Worm (Caenorhabditis elegans) whole organism, L4 larva: Measurements from ENCODE around the gene slc-5A12.

ENCODE experiments used
- F10B5.3 ChIP-seq: sonication (generic microtip); optimal IDR thresholded peaks from 2 replicates; lab custom pipeline; 2016; ENCODE audit warnings: mild to moderate bottlenecking, missing genetic modification characterization, missing compliant biosample characterization
- F49E8.2 ChIP-seq: sonication (generic microtip); optimal IDR thresholded peaks from 2 replicates; lab custom pipeline; 2016; ENCODE audit warnings: missing compliant biosample characterization, mild to moderate bottlenecking, missing genetic modification characterization, borderline replicate concordance
- R02D3.7 ChIP-seq: fragments of 150-350 bp; sonication (generic microtip); optimal IDR thresholded peaks from 3 replicates; lab custom pipeline; 2014; ENCODE audit warnings: missing biosample characterization, missing genetic modification characterization
- T26A8.4 ChIP-seq: fragments of 200-800 bp; sonication (Bioruptor generic); IDR thresholded peaks from 2 replicates; pipeline ENCODE4 v1.3.6; 2022; ENCODE audit warnings: missing genetic modification characterization, missing compliant biosample characterization
- Y5F2A.4 ChIP-seq: fragments of 200-800 bp; sonication (Bioruptor generic); optimal IDR thresholded peaks from 2 replicates; lab custom pipeline; 2018; ENCODE audit warnings: mild to moderate bottlenecking, missing genetic modification characterization, missing compliant biosample characterization
- ZK337.2 ChIP-seq: fragments of 200-800 bp; sonication (Bioruptor generic); IDR thresholded peaks from 2 replicates; pipeline ENCODE4 v1.3.6; 2022; ENCODE audit warnings: missing genetic modification reagents, missing genetic modification characterization, missing compliant biosample characterization
- aha-1 ChIP-seq: fragments of 150-350 bp; peaks from one replicate; lab custom pipeline; 2014; ENCODE audit warnings: missing biosample characterization, missing genetic modification characterization
- attf-4 ChIP-seq: sonication (generic microtip); optimal IDR thresholded peaks from 3 replicates; lab custom pipeline; 2017; ENCODE audit warnings: missing biosample characterization, missing genetic modification characterization
- ceh-28 ChIP-seq: fragments of 150-350 bp; optimal IDR thresholded peaks from 2 replicates; lab custom pipeline; 2014; ENCODE audit warnings: missing biosample characterization, missing genetic modification reagents, missing genetic modification characterization
- ceh-44 ChIP-seq: fragments of 200-800 bp; sonication (Bioruptor generic); IDR thresholded peaks from 2 replicates; pipeline ENCODE4 v1.3.6; 2022; ENCODE audit warnings: missing genetic modification reagents, missing genetic modification characterization, missing compliant biosample characterization
- ces-1 ChIP-seq: fragments of 150-350 bp; sonication (generic microtip); optimal IDR thresholded peaks from 4 replicates; lab custom pipeline; 2014; ENCODE audit warnings: missing biosample characterization, missing genetic modification reagents, missing genetic modification characterization
- daf-12 ChIP-seq: fragments of 150-350 bp; optimal IDR thresholded peaks from 2 replicates; lab custom pipeline; 2014; ENCODE audit warnings: missing biosample characterization, missing genetic modification reagents, missing genetic modification characterization
- daf-16 ChIP-seq, 3 experiments: sonication (generic microtip); optimal IDR thresholded peaks; 2 replicates each; lab custom pipeline; 2016 to 2017; ENCODE audit warnings: missing genetic modification characterization in 3 of 3, missing genetic modification reagents in 3 of 3, mild to moderate bottlenecking in 2 of 3, missing compliant biosample characterization in 2 of 3, missing biosample characterization in 1 of 3, moderate library complexity in 1 of 3
- dmd-6 ChIP-seq: fragments of 200-800 bp; sonication (Bioruptor generic); IDR thresholded peaks from 2 replicates; pipeline ENCODE4 v1.3.6; 2022; ENCODE audit warnings: missing genetic modification reagents, missing genetic modification characterization, missing compliant biosample characterization
- dpl-1 ChIP-seq: fragments of 150-350 bp; optimal IDR thresholded peaks from 2 replicates; lab custom pipeline; 2014; ENCODE audit warnings: missing biosample characterization, missing genetic modification reagents, missing genetic modification characterization
- dve-1 ChIP-seq: sonication (generic microtip); optimal IDR thresholded peaks from 2 replicates; lab custom pipeline; 2017; ENCODE audit warnings: antibody characterized with exemption, mild to moderate bottlenecking, missing genetic modification characterization, missing compliant biosample characterization; ENCODE audit not compliant: insufficient read depth
- egl-27 ChIP-seq: sonication (generic microtip); optimal IDR thresholded peaks from 3 replicates; lab custom pipeline; 2017; ENCODE audit warnings: missing biosample characterization, missing genetic modification reagents, missing genetic modification characterization
- egl-43 ChIP-seq: fragments of 200-800 bp; sonication (Bioruptor generic); IDR thresholded peaks from 2 replicates; pipeline ENCODE4 v1.3.6; 2022; ENCODE audit warnings: missing genetic modification reagents, missing genetic modification characterization, missing compliant biosample characterization
- gei-8 ChIP-seq: fragments of 200-800 bp; sonication (Bioruptor generic); optimal IDR thresholded peaks from 2 replicates; lab custom pipeline; 2018; ENCODE audit warnings: mild to moderate bottlenecking, missing genetic modification characterization, missing compliant biosample characterization
- hlh-11 ChIP-seq: fragments of 200-800 bp; sonication (Bioruptor generic); optimal IDR thresholded peaks from 2 replicates; lab custom pipeline; 2018; ENCODE audit warnings: mild to moderate bottlenecking, missing genetic modification characterization, missing compliant biosample characterization
- hlh-30 ChIP-seq: sonication (generic microtip); optimal IDR thresholded peaks from 2 replicates; lab custom pipeline; 2017; ENCODE audit warnings: antibody characterized with exemption, mild to moderate bottlenecking, missing genetic modification characterization, missing compliant biosample characterization; ENCODE audit not compliant: insufficient read depth
- hmg-1.1 ChIP-seq: fragments of 200-800 bp; sonication (Bioruptor generic); IDR thresholded peaks from 2 replicates; pipeline ENCODE4 v1.3.6; 2022; ENCODE audit warnings: missing genetic modification reagents, missing genetic modification characterization, missing compliant biosample characterization
- jun-1 ChIP-seq: fragments of 150-350 bp; optimal IDR thresholded peaks from 2 replicates; lab custom pipeline; 2014; ENCODE audit warnings: missing biosample characterization, missing genetic modification reagents, missing genetic modification characterization
- lim-7 ChIP-seq: fragments of 200-800 bp; sonication (Bioruptor generic); IDR thresholded peaks from 2 replicates; pipeline ENCODE4 v1.3.6; 2022; ENCODE audit warnings: missing genetic modification characterization, missing compliant biosample characterization
- lin-29 ChIP-seq: fragments of 200-800 bp; sonication (Bioruptor generic); IDR thresholded peaks from 2 replicates; pipeline ENCODE4 v1.3.6; 2022; ENCODE audit warnings: missing genetic modification reagents, missing genetic modification characterization, missing compliant biosample characterization
- lin-38 ChIP-seq: fragments of 200-800 bp; sonication (Bioruptor generic); IDR thresholded peaks from 2 replicates; pipeline ENCODE4 v1.3.6; 2022; ENCODE audit warnings: missing genetic modification reagents, missing genetic modification characterization, missing compliant biosample characterization
- lsy-2 ChIP-seq, 2 experiments: fragments of 150-350 bp in 1 of 2; sonication (generic microtip) in 1 of 2; optimal IDR thresholded peaks; 2 replicates each; lab custom pipeline; 2014 to 2017; ENCODE audit warnings: missing biosample characterization in 2 of 2, missing genetic modification characterization in 2 of 2
- madf-5 ChIP-seq, 2 experiments: fragments of 200-800 bp; sonication (Bioruptor generic); IDR thresholded peaks; 2 replicates each; pipeline ENCODE4 v1.3.6; 2022; ENCODE audit warnings: missing compliant biosample characterization in 2 of 2, missing genetic modification characterization in 2 of 2
- mdl-1 ChIP-seq, 2 experiments: fragments of 150-350 bp in 1 of 2; sonication (generic microtip) in 1 of 2; optimal IDR thresholded peaks; 2 replicates each; lab custom pipeline; 2014 to 2017; ENCODE audit warnings: missing biosample characterization in 2 of 2, missing genetic modification characterization in 2 of 2
- mdt-29 ChIP-seq: fragments of 200-800 bp; sonication (Bioruptor generic); IDR thresholded peaks from 2 replicates; pipeline ENCODE4 v1.3.6; 2022; ENCODE audit warnings: missing genetic modification reagents, missing genetic modification characterization, missing compliant biosample characterization
- mep-1 ChIP-seq: fragments of 150-350 bp; sonication (generic microtip); optimal IDR thresholded peaks from 3 replicates; lab custom pipeline; 2014; ENCODE audit warnings: missing biosample characterization, missing genetic modification characterization
- mes-2 ChIP-seq: sonication (generic microtip); optimal IDR thresholded peaks from 2 replicates; lab custom pipeline; 2016; ENCODE audit warnings: missing genotype, mild to moderate bottlenecking, missing genetic modification characterization, missing compliant biosample characterization; ENCODE audit not compliant: poor library complexity, severe bottlenecking
- nhr-102 ChIP-seq: sonication (generic microtip); optimal IDR thresholded peaks from 2 replicates; lab custom pipeline; 2016; ENCODE audit warnings: mild to moderate bottlenecking, missing genetic modification characterization, moderate library complexity, missing compliant biosample characterization
- nhr-237 ChIP-seq: sonication (generic microtip); optimal IDR thresholded peaks from 2 replicates; lab custom pipeline; 2017; ENCODE audit warnings: missing biosample characterization, missing genetic modification characterization
- nhr-28 ChIP-seq: fragments of 150-350 bp; optimal IDR thresholded peaks from 2 replicates; lab custom pipeline; 2014; ENCODE audit warnings: missing biosample characterization, missing genetic modification characterization
- nhr-41 ChIP-seq: fragments of 200-800 bp; sonication (Bioruptor generic); IDR thresholded peaks from 2 replicates; pipeline ENCODE4 v1.3.6; 2022; ENCODE audit warnings: missing genetic modification reagents, missing genetic modification characterization, missing compliant biosample characterization
- nhr-42 ChIP-seq: fragments of 200-800 bp; sonication (Bioruptor generic); IDR thresholded peaks from 2 replicates; pipeline ENCODE4 v1.3.6; 2022; ENCODE audit warnings: missing genetic modification characterization, missing compliant biosample characterization
- nhr-48 ChIP-seq: sonication (generic microtip); optimal IDR thresholded peaks from 2 replicates; lab custom pipeline; 2016; ENCODE audit warnings: mild to moderate bottlenecking, missing genetic modification characterization, missing compliant biosample characterization
- nhr-76 ChIP-seq: fragments of 150-350 bp; optimal IDR thresholded peaks from 2 replicates; lab custom pipeline; 2014; ENCODE audit warnings: missing biosample characterization, missing genetic modification characterization
- nhr-77 ChIP-seq: fragments of 150-350 bp; optimal IDR thresholded peaks from 2 replicates; lab custom pipeline; 2014; ENCODE audit warnings: missing biosample characterization, missing genetic modification characterization
- php-3 ChIP-seq: fragments of 200-800 bp; sonication (Bioruptor generic); IDR thresholded peaks from 2 replicates; pipeline ENCODE4 v1.3.6; 2022; ENCODE audit warnings: missing genetic modification reagents, missing genetic modification characterization, missing compliant biosample characterization
- snpc-1.2 ChIP-seq: fragments of 200-800 bp; sonication (Bioruptor generic); IDR thresholded peaks from 2 replicates; pipeline ENCODE4 v1.3.6; 2022; ENCODE audit warnings: missing genetic modification reagents, missing genetic modification characterization, missing compliant biosample characterization
- unc-130 ChIP-seq: sonication (generic microtip); optimal IDR thresholded peaks from 2 replicates; lab custom pipeline; 2016; ENCODE audit warnings: missing genetic modification reagents, missing genetic modification characterization, missing compliant biosample characterization
- unc-62 ChIP-seq, 3 experiments: fragments of 150-350 bp in 1 of 3; sonication (generic microtip); optimal IDR thresholded peaks in 2 of 3; peaks in 1 of 3; 1 replicate in 1 of 3; 2 replicates in 2 of 3; lab custom pipeline; 2014 to 2017; ENCODE audit warnings: missing biosample characterization in 3 of 3, missing genetic modification characterization in 3 of 3, missing genetic modification reagents in 3 of 3, missing genotype in 1 of 3
- zag-1 ChIP-seq: fragments of 150-350 bp; optimal IDR thresholded peaks from 2 replicates; lab custom pipeline; 2014; ENCODE audit warnings: missing biosample characterization, missing genetic modification characterization

The slc-5A12 gene

DNA sequence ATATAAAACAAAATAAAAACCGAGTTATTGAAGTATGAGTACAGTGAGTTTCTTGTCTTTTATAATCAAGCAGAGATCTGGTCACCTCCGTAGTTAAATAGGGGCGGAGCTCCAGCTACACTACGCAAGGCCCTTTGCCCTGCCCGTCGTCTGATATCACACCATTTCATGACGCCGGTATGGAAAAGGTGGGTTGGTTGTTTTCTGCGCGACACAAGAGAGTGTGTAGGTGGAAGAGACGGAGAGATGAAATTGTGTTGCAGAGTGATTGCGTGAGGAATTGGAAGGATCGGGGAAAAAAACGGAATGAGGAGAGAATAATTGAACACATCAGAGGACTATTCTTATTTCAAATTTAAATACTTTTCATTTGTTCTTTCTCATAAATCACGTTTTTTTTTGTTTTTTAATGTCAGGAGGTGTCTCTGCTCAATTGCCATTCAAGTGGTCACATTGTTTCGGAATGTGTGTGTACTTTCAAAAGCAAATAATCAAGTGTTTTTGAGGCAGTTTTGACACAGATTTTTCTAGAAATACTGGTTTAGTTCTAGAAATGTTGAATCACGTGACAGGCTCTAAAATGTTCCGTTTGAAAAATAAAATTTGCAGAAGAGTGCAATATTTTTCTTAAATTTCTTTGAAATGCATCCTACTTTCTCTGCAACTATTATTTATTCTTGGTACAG, 21.3 kb upstream of the slc-5A12 start, which contains the start of gene ZK822.9 (continued):
- TF ChIP-seq egl-43 = no peak

DNA sequence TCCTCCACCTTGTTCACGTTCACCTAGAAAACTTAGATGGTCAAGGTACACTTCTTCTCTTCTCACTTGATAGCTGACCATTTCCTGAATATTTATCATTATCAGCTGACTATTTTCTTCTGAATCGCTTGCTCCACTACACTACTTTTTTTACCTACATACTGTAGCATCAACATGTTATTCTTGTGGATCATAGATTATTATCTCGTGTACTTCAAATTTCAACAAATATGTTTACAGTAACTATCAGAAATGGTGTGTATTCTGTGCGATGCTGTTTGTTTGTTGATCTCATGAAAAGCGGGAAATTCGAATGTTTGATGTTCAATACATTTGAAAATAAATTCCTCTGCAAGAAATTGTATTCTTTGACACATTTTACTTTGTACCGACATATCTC, 20.3 kb upstream of the slc-5A12 start, which contains the start of gene ZK822.10:
Gene ZK822.10 (plus strand): TSS at position 231 of the 400 bp plus-strand sequence.
- no peak for TF ChIP-seq lin-38 (GFP tag; lab: Robert Waterston, UW)
- no peak for TF ChIP-seq ceh-44 (GFP tag; lab: Robert Waterston, UW)
- no peak for TF ChIP-seq lin-29 (GFP tag; lab: Robert Waterston, UW)
- TF ChIP-seq dpl-1 (GFP tag; lab: Kevin White, UChicago) = peak; percentile 7
- TF ChIP-seq jun-1 (tag; lab: Kevin White, UChicago) = no peak
- TF ChIP-seq nhr-77 (tag; lab: Kevin White, UChicago) = peak; percentile 51
- TF ChIP-seq ceh-28 = no peak
- peak; percentile 71 for TF ChIP-seq hlh-11
- TF ChIP-seq hlh-30 = peak; percentile 44
- TF ChIP-seq ces-1 = no peak
- TF ChIP-seq mdl-1 (tag; optimal IDR thresholded peaks at IDR 0.05; lab: Kevin White, UChicago) = peak in 1 of 2 experiments; percentile 1
- no peak for TF ChIP-seq nhr-41 (GFP tag; lab: Robert Waterston, UW)
- TF ChIP-seq aha-1 = peak; percentile 65
- TF ChIP-seq lsy-2 (tag; optimal IDR thresholded peaks at IDR 0.05; lab: Kevin White, UChicago) = peak in 1 of 2 experiments; percentile 2
- TF ChIP-seq F10B5.3 = no peak
- TF ChIP-seq madf-5 (GFP tag; IDR thresholded peaks at IDR 0.05; lab: Robert Waterston, UW) = no peak
- peak; percentile 65 for TF ChIP-seq mdt-29
- no peak for TF ChIP-seq nhr-237 (tag; lab: Kevin White, UChicago)
- TF ChIP-seq R02D3.7 (tag; lab: Kevin White, UChicago) = no peak
- no peak for TF ChIP-seq daf-12 (tag; lab: Kevin White, UChicago)
- TF ChIP-seq nhr-28 (tag; lab: Kevin White, UChicago) = peak; percentile 86
- TF ChIP-seq nhr-42 (GFP tag; lab: Robert Waterston, UW) = no peak
- TF ChIP-seq mes-2 = no peak
- TF ChIP-seq snpc-1.2 (GFP tag; lab: Robert Waterston, UW) = no peak
- peak; percentile 19 for TF ChIP-seq mep-1 (tag; lab: Kevin White, UChicago)
- peak; percentile 39 for TF ChIP-seq nhr-102 (tag; lab: Kevin White, UChicago)
- no peak for TF ChIP-seq T26A8.4 (GFP tag; lab: Robert Waterston, UW)
- TF ChIP-seq ZK337.2 (GFP tag; lab: Robert Waterston, UW) = no peak
- TF ChIP-seq daf-16 (GFP tag; optimal IDR thresholded peaks at IDR 0.05; lab: Kevin White, UChicago) = no peak
- peak; percentile 100 for TF ChIP-seq daf-16 (tag; optimal IDR thresholded peaks at IDR 0.05; lab: Kevin White, UChicago)
- TF ChIP-seq dve-1 (tag; lab: Kevin White, UChicago) = peak; percentile 77
- no peak for TF ChIP-seq unc-62 (GFP tag; optimal IDR thresholded peaks at IDR 0.05 in 1 of 2; lab: Kevin White, UChicago)
- TF ChIP-seq unc-62 (tag; optimal IDR thresholded peaks at IDR 0.05; lab: Kevin White, UChicago) = no peak
- TF ChIP-seq zag-1 = no peak
- TF ChIP-seq dmd-6 (GFP tag; lab: Robert Waterston, UW) = peak; percentile 72
- no peak for TF ChIP-seq F49E8.2 (tag; lab: Kevin White, UChicago)
- no peak for TF ChIP-seq Y5F2A.4 (GFP tag; lab: Kevin White, UChicago)

DNA sequence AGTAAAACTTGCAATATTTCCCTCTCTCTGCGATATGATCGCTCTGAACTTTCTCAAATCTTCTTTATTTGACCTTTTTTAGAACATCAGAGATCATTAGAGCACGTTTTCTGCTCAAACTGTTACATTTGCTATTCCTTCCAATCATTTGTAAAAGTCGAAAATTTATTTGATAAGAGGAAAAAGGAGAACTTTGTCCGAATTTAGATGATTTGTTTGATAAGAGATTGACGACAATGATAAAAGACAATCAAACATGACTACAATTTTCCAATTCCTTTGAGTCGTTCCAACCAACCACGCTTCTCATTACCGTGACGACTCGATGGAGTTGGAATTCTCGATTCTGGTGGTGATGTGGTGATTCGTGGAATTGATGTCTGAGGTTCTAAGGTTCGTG, 19.3 kb upstream of the slc-5A12 start:
- no peak for TF ChIP-seq gei-8 (GFP tag; lab: Kevin White, UChicago)
- no peak for TF ChIP-seq ceh-44 (GFP tag; lab: Robert Waterston, UW)
- no peak for TF ChIP-seq nhr-237 (tag; lab: Kevin White, UChicago)
- peak; percentile 38 for TF ChIP-seq hlh-11
- TF ChIP-seq dmd-6 (GFP tag; lab: Robert Waterston, UW) = peak; percentile 67
- no peak for TF ChIP-seq attf-4
- TF ChIP-seq hmg-1.1 = no peak
- no peak for TF ChIP-seq unc-62 (GFP tag; optimal IDR thresholded peaks at IDR 0.05 in 1 of 2; lab: Kevin White, UChicago)
- no peak for TF ChIP-seq unc-62 (tag; optimal IDR thresholded peaks at IDR 0.05; lab: Kevin White, UChicago)
- TF ChIP-seq mes-2 = no peak
- TF ChIP-seq dpl-1 (GFP tag; lab: Kevin White, UChicago) = no peak
- TF ChIP-seq madf-5 (GFP tag; IDR thresholded peaks at IDR 0.05; lab: Robert Waterston, UW) = no peak
- TF ChIP-seq php-3 (GFP tag; lab: Robert Waterston, UW) = peak; percentile 54; the same call in 1 of the 2 replicates
- no peak for TF ChIP-seq lim-7
- no peak for TF ChIP-seq T26A8.4 (GFP tag; lab: Robert Waterston, UW)
- TF ChIP-seq nhr-76 (tag; lab: Kevin White, UChicago) = no peak
- TF ChIP-seq nhr-48 = no peak
- TF ChIP-seq nhr-28 (tag; lab: Kevin White, UChicago) = peak; percentile 54
- TF ChIP-seq aha-1 = peak; percentile 1
- no peak for TF ChIP-seq unc-130 (GFP tag; lab: Kevin White, UChicago)
- TF ChIP-seq egl-27 = no peak
- no peak for TF ChIP-seq snpc-1.2 (GFP tag; lab: Robert Waterston, UW)
